Worm (Caenorhabditis elegans) whole organism, L1 larva: ENCODE data around the gene crp-1.
A peak's percentile ranks its signal among the peaks of the same experiment; 100 is the strongest.

Experiments used
- C34B4.2 ChIP-seq: sonication (generic microtip); optimal IDR thresholded peaks from 2 replicates; lab custom pipeline; 2017; ENCODE audit warnings: mild to moderate bottlenecking, missing genetic modification characterization, missing compliant biosample characterization
- Y116A8C.19 ChIP-seq: sonication (generic microtip); optimal IDR thresholded peaks from 2 replicates; lab custom pipeline; 2016; ENCODE audit warnings: missing compliant biosample characterization, missing genetic modification characterization, borderline replicate concordance
- aha-1 ChIP-seq: fragments of 150-350 bp; optimal IDR thresholded peaks from 2 replicates; lab custom pipeline; 2014; ENCODE audit warnings: missing biosample characterization, missing genetic modification characterization
- ceh-63 ChIP-seq: fragments of 200-800 bp; sonication (Bioruptor generic); optimal IDR thresholded peaks from 2 replicates; lab custom pipeline; 2018; ENCODE audit warnings: mild to moderate bottlenecking, missing genetic modification characterization, missing compliant biosample characterization
- ceh-88 ChIP-seq: fragments of 200-800 bp; sonication (Bioruptor generic); IDR thresholded peaks from 2 replicates; pipeline ENCODE4 v1.3.6; 2022; ENCODE audit warnings: missing genetic modification characterization, missing compliant biosample characterization
- ces-1 ChIP-seq: fragments of 150-350 bp; optimal IDR thresholded peaks from 2 replicates; lab custom pipeline; 2014; ENCODE audit warnings: missing biosample characterization, missing genetic modification reagents, missing genetic modification characterization
- dsc-1 ChIP-seq: sonication (generic microtip); optimal IDR thresholded peaks from 2 replicates; lab custom pipeline; 2016; ENCODE audit warnings: mild to moderate bottlenecking, missing genetic modification characterization, missing compliant biosample characterization
- efl-1 ChIP-seq, 4 experiments: fragments of 150-350 bp; optimal IDR thresholded peaks in 3 of 4; peaks in 1 of 4; 1 replicate in 1 of 4; 2 replicates in 3 of 4; lab custom pipeline; 2014; ENCODE audit warnings: missing biosample characterization in 2 of 4, missing genetic modification characterization in 2 of 4, missing genetic modification reagents in 2 of 4
- egl-13 ChIP-seq: sonication (generic microtip); optimal IDR thresholded peaks from 2 replicates; lab custom pipeline; 2016; ENCODE audit warnings: missing genotype, missing genetic modification reagents, missing genetic modification characterization, missing compliant biosample characterization
- elt-2 ChIP-seq: sonication (generic microtip); optimal IDR thresholded peaks from 2 replicates; lab custom pipeline; 2016; ENCODE audit warnings: missing genetic modification characterization, mild to moderate bottlenecking, inconsistent platforms, missing compliant biosample characterization, missing genetic modification reagents
- elt-3 ChIP-seq, 6 experiments: fragments of 150-350 bp in 1 of 6; sonication (generic microtip); optimal IDR thresholded peaks; 2 replicates each; lab custom pipeline; 2017 to 2018; ENCODE audit warnings: missing biosample characterization in 6 of 6, missing genetic modification characterization in 6 of 6, inconsistent platforms in 1 of 6
- fkh-4 ChIP-seq: sonication (generic microtip); optimal IDR thresholded peaks from 2 replicates; lab custom pipeline; 2016; ENCODE audit warnings: missing compliant biosample characterization, missing genetic modification characterization, borderline replicate concordance
- fkh-8 ChIP-seq: sonication (generic microtip); optimal IDR thresholded peaks from 2 replicates; lab custom pipeline; 2016; ENCODE audit warnings: mild to moderate bottlenecking, missing genetic modification characterization, missing compliant biosample characterization
- grh-1 ChIP-seq: fragments of 200-800 bp; sonication (Bioruptor generic); IDR thresholded peaks from 2 replicates; pipeline ENCODE4 v1.3.6; 2022; ENCODE audit warnings: missing genetic modification reagents, missing genetic modification characterization, missing compliant biosample characterization
- hlh-4 ChIP-seq: sonication (generic microtip); optimal IDR thresholded peaks from 2 replicates; lab custom pipeline; 2016; ENCODE audit warnings: mild to moderate bottlenecking, missing genetic modification characterization, missing compliant biosample characterization
- hpl-2 ChIP-seq: fragments of 150-350 bp; optimal IDR thresholded peaks from 2 replicates; lab custom pipeline; 2014; ENCODE audit warnings: missing biosample characterization, missing genetic modification reagents, missing genetic modification characterization
- irx-1 ChIP-seq: sonication (generic microtip); optimal IDR thresholded peaks from 2 replicates; lab custom pipeline; 2016; ENCODE audit warnings: missing genetic modification characterization, missing compliant biosample characterization
- lin-14 ChIP-seq: fragments of 200-800 bp; sonication (Bioruptor generic); optimal IDR thresholded peaks from 2 replicates; lab custom pipeline; 2018; ENCODE audit warnings: mild to moderate bottlenecking, missing genetic modification characterization, moderate library complexity, missing compliant biosample characterization
- lin-15B ChIP-seq: fragments of 150-350 bp; sonication (generic microtip); optimal IDR thresholded peaks from 3 replicates; lab custom pipeline; 2014; ENCODE audit warnings: missing biosample characterization, missing genetic modification characterization
- lin-35 ChIP-seq, 2 experiments: fragments of 150-350 bp; optimal IDR thresholded peaks; 2 replicates each; lab custom pipeline; 2014; ENCODE audit warnings: missing biosample characterization in 2 of 2, missing genetic modification characterization in 2 of 2, missing genetic modification reagents in 2 of 2
- nhr-11 ChIP-seq: fragments of 150-350 bp; optimal IDR thresholded peaks from 2 replicates; lab custom pipeline; 2014; ENCODE audit warnings: missing biosample characterization, missing genetic modification characterization
- nhr-12 ChIP-seq: sonication (generic microtip); optimal IDR thresholded peaks from 2 replicates; lab custom pipeline; 2017; ENCODE audit warnings: missing biosample characterization, missing genetic modification characterization
- nhr-19 ChIP-seq: fragments of 200-800 bp; sonication (Bioruptor generic); conservative IDR thresholded peaks from 2 replicates; pipeline ENCODE4 v1.3.6; 2022; ENCODE audit warnings: missing genetic modification characterization, missing compliant biosample characterization
- nhr-20 ChIP-seq: sonication (generic microtip); optimal IDR thresholded peaks from 2 replicates; lab custom pipeline; 2016; ENCODE audit warnings: mild to moderate bottlenecking, missing genetic modification characterization, missing compliant biosample characterization
- nhr-237 ChIP-seq: fragments of 150-350 bp; optimal IDR thresholded peaks from 2 replicates; lab custom pipeline; 2014; ENCODE audit warnings: missing biosample characterization, missing genetic modification characterization
- nhr-28 ChIP-seq: fragments of 150-350 bp; optimal IDR thresholded peaks from 2 replicates; lab custom pipeline; 2014; ENCODE audit warnings: missing biosample characterization, missing genetic modification characterization
- pax-3 ChIP-seq: fragments of 200-800 bp; sonication (Bioruptor generic); optimal IDR thresholded peaks from 2 replicates; lab custom pipeline; 2018; ENCODE audit warnings: mild to moderate bottlenecking, missing genetic modification characterization, moderate library complexity, missing compliant biosample characterization
- pqm-1 ChIP-seq: sonication (generic microtip); optimal IDR thresholded peaks from 3 replicates; lab custom pipeline; 2017; ENCODE audit warnings: missing biosample characterization, missing genetic modification characterization
- skn-1 ChIP-seq: fragments of 150-350 bp; optimal IDR thresholded peaks from 2 replicates; lab custom pipeline; 2014; ENCODE audit warnings: missing biosample characterization, missing genetic modification characterization
- snpc-4 ChIP-seq: fragments of 150-350 bp; optimal IDR thresholded peaks from 2 replicates; lab custom pipeline; 2014; ENCODE audit warnings: missing biosample characterization, missing genetic modification characterization
- sptf-1 ChIP-seq: fragments of 150-350 bp; optimal IDR thresholded peaks from 2 replicates; lab custom pipeline; 2014; ENCODE audit warnings: missing biosample characterization, missing genetic modification characterization
- sup-37 ChIP-seq: fragments of 200-800 bp; sonication (Bioruptor generic); optimal IDR thresholded peaks from 2 replicates; lab custom pipeline; 2018; ENCODE audit warnings: mild to moderate bottlenecking, missing genetic modification characterization, missing compliant biosample characterization
- swsn-7 ChIP-seq: sonication (generic microtip); optimal IDR thresholded peaks from 2 replicates; lab custom pipeline; 2016; ENCODE audit warnings: missing genetic modification characterization, missing compliant biosample characterization
- tbx-2 ChIP-seq: sonication (generic microtip); optimal IDR thresholded peaks from 2 replicates; lab custom pipeline; 2016; ENCODE audit warnings: missing genetic modification characterization, missing compliant biosample characterization
- unc-130 ChIP-seq: fragments of 150-350 bp; optimal IDR thresholded peaks from 2 replicates; lab custom pipeline; 2017; ENCODE audit warnings: missing biosample characterization, missing genetic modification characterization, inconsistent platforms
- unc-98 ChIP-seq: fragments of 200-800 bp; sonication (Bioruptor generic); IDR thresholded peaks from 2 replicates; pipeline ENCODE4 v1.3.6; 2022; ENCODE audit warnings: missing genetic modification characterization, missing compliant biosample characterization
- xbp-1 ChIP-seq: sonication (generic microtip); optimal IDR thresholded peaks from 2 replicates; lab custom pipeline; 2016; ENCODE audit warnings: missing genetic modification characterization, missing compliant biosample characterization
- zip-4 ChIP-seq: fragments of 200-800 bp; sonication (Bioruptor generic); optimal IDR thresholded peaks from 2 replicates; lab custom pipeline; 2018; ENCODE audit warnings: mild to moderate bottlenecking, missing genetic modification characterization, moderate library complexity, missing compliant biosample characterization
- ztf-4 ChIP-seq: fragments of 150-350 bp; optimal IDR thresholded peaks from 2 replicates; lab custom pipeline; 2014; ENCODE audit warnings: missing biosample characterization, missing genetic modification characterization

crp-1 gene

ce11 chrV:10476864-10477443 is 1.4 kb upstream of the crp-1 start:
- TF ChIP-seq fkh-4 (tag; lab: Kevin White, UChicago) (no peak), xbp-1 (no peak), tbx-2 (tag; lab: Kevin White, UChicago) (no peak), irx-1 (tag; lab: Kevin White, UChicago) (no peak), Y116A8C.19 (no peak), unc-130 (tag; lab: Kevin White, UChicago) (no peak), nhr-12 (tag; lab: Kevin White, UChicago) (no peak), C34B4.2 (tag; lab: Kevin White, UChicago) (no peak), ztf-4 (tag; lab: Kevin White, UChicago) (no peak), skn-1 (peak; percentile 38), ces-1 (GFP tag; lab: Kevin White, UChicago) (no peak), ceh-88 (0 out of 2 replicates have a peak, but pooled peaks have one; percentile 22), nhr-20 (tag; lab: Kevin White, UChicago) (no peak), nhr-19 (GFP tag; lab: Robert Waterston, UW) (no peak), snpc-4 (no peak), sptf-1 (tag; lab: Kevin White, UChicago) (no peak), elt-3 (tag; optimal IDR thresholded peaks at IDR 0.05; lab: Kevin White, UChicago) (no peak), nhr-28 (tag; lab: Kevin White, UChicago) (no peak), lin-15B (no peak), swsn-7 (tag; lab: Kevin White, UChicago) (no peak), dsc-1 (tag; lab: Kevin White, UChicago) (no peak), hpl-2 (GFP tag; lab: Kevin White, UChicago) (no peak), aha-1 (tag; lab: Kevin White, UChicago) (no peak), lin-14 (peak; percentile 8), sup-37 (GFP tag; lab: Kevin White, UChicago) (no peak)

- TF ChIP-seq unc-98 = no peak
- no peak for TF ChIP-seq pax-3 (tag; lab: Kevin White, UChicago)
- TF ChIP-seq efl-1 (optimal IDR thresholded peaks at IDR 0.05; lab: Kevin White, UChicago) = no peak
- TF ChIP-seq efl-1 (GFP tag; optimal IDR thresholded peaks at IDR 0.05 in 1 of 2; lab: Kevin White, UChicago) = peak in 1 of 2 experiments; percentile 57
- TF ChIP-seq nhr-237 (tag; lab: Kevin White, UChicago) = no peak
- no peak for TF ChIP-seq lin-14
- peak in 1 of 2 experiments; percentile 18 for TF ChIP-seq lin-35 (GFP tag; optimal IDR thresholded peaks at IDR 0.05; lab: Kevin White, UChicago)
- TF ChIP-seq elt-2 = peak; percentile 63
These were observed 5.6 kb downstream of the crp-1 start for ce11 chrV:10483995-10484394.

ce11 chrV:10484640-10485039 is 6.3 kb downstream of the crp-1 start, which contains the start of gene Y32F6B.1:
Y32F6B.1 (minus strand) TSS chrV:10484740.
- no peak for TF ChIP-seq sptf-1 (tag; lab: Kevin White, UChicago)
- no peak for TF ChIP-seq egl-13 (tag; lab: Kevin White, UChicago)
- TF ChIP-seq grh-1 (GFP tag; lab: Robert Waterston, UW) = no peak
- no peak for TF ChIP-seq C34B4.2 (tag; lab: Kevin White, UChicago)
- TF ChIP-seq ceh-63 = no peak
- no peak for TF ChIP-seq Y116A8C.19
- no peak for TF ChIP-seq nhr-11 (tag; lab: Kevin White, UChicago)
- no peak for TF ChIP-seq pqm-1 (tag; lab: Kevin White, UChicago)
- no peak for TF ChIP-seq zip-4 (GFP tag; lab: Kevin White, UChicago)
- no peak for TF ChIP-seq aha-1 (tag; lab: Kevin White, UChicago)
- no peak for TF ChIP-seq fkh-8 (tag; lab: Kevin White, UChicago)
- no peak for TF ChIP-seq hlh-4
- TF ChIP-seq, all 84 proteins: peak for 0
